Worm (Caenorhabditis elegans) whole organism, young adult: ENCODE measurements around the gene ser-2.

Experiments
- B0261.1 ChIP-seq: sonication (generic microtip); optimal IDR thresholded peaks from 2 replicates; lab custom pipeline; 2016; ENCODE audit warnings: mild to moderate bottlenecking, missing genetic modification characterization, moderate library complexity, missing compliant biosample characterization
- C17E4.6 ChIP-seq: fragments of 200-800 bp; sonication (Bioruptor generic); IDR thresholded peaks from 2 replicates; pipeline ENCODE4 v1.3.6; 2022; ENCODE audit warnings: missing genetic modification reagents, missing genetic modification characterization, missing compliant biosample characterization
- F39B2.1 ChIP-seq: fragments of 200-800 bp; sonication (Bioruptor generic); IDR thresholded peaks from 2 replicates; pipeline ENCODE4 v1.3.6; 2022; ENCODE audit warnings: missing genetic modification reagents, missing genetic modification characterization, missing compliant biosample characterization
- F49E8.2 ChIP-seq: sonication (generic microtip); optimal IDR thresholded peaks from 3 replicates; lab custom pipeline; 2017; ENCODE audit warnings: missing genetic modification characterization, mild to moderate bottlenecking, missing compliant biosample characterization, antibody characterized with exemption, moderate library complexity; ENCODE audit not compliant: insufficient read depth
- F52B5.7 ChIP-seq: sonication (generic microtip); optimal IDR thresholded peaks from 2 replicates; lab custom pipeline; 2016; ENCODE audit warnings: mild to moderate bottlenecking, missing genetic modification characterization, missing compliant biosample characterization
- K12H6.12 ChIP-seq: fragments of 200-800 bp; sonication (Bioruptor generic); optimal IDR thresholded peaks from 2 replicates; lab custom pipeline; 2018; ENCODE audit warnings: mild to moderate bottlenecking, missing genetic modification characterization, missing compliant biosample characterization
- akir-1 ChIP-seq: fragments of 200-800 bp; sonication (Bioruptor generic); optimal IDR thresholded peaks from 2 replicates; lab custom pipeline; 2018; ENCODE audit warnings: mild to moderate bottlenecking, missing genetic modification characterization, moderate library complexity, missing compliant biosample characterization
- aptf-3 ChIP-seq: fragments of 200-800 bp; sonication (Bioruptor generic); IDR thresholded peaks from 2 replicates; pipeline ENCODE4 v1.3.6; 2022; ENCODE audit warnings: missing genetic modification characterization, missing compliant biosample characterization
- cebp-1 ChIP-seq, 2 experiments: fragments of 200-800 bp in 1 of 2; sonication (Bioruptor generic) in 1 of 2; sonication (generic microtip) in 1 of 2; IDR thresholded peaks in 1 of 2; optimal IDR thresholded peaks in 1 of 2; 2 replicates each; pipeline versions ENCODE4 v1.3.6 to Lab custom; 2017 to 2022; ENCODE audit warnings: missing compliant biosample characterization in 2 of 2, missing genetic modification characterization in 2 of 2, mild to moderate bottlenecking in 1 of 2, missing genetic modification reagents in 1 of 2, moderate library complexity in 1 of 2
- ceh-100 ChIP-seq: fragments of 200-800 bp; sonication (Bioruptor generic); IDR thresholded peaks from 2 replicates; pipeline ENCODE4 v1.3.6; 2022; ENCODE audit warnings: missing genetic modification reagents, missing genetic modification characterization, missing compliant biosample characterization
- ceh-40 ChIP-seq: fragments of 200-800 bp; sonication (Bioruptor generic); IDR thresholded peaks from 2 replicates; pipeline ENCODE4 v1.3.6; 2022; ENCODE audit warnings: missing genetic modification characterization, missing compliant biosample characterization
- dpff-1 ChIP-seq: sonication (generic microtip); optimal IDR thresholded peaks from 2 replicates; lab custom pipeline; 2017; ENCODE audit warnings: mild to moderate bottlenecking, missing genetic modification characterization, missing compliant biosample characterization
- dpl-1 ChIP-seq: fragments of 150-350 bp; optimal IDR thresholded peaks from 2 replicates; lab custom pipeline; 2014; ENCODE audit warnings: missing biosample characterization, missing genetic modification reagents, missing genetic modification characterization
- efl-1 ChIP-seq: fragments of 150-350 bp; optimal IDR thresholded peaks from 2 replicates; lab custom pipeline; 2014; ENCODE audit warnings: missing biosample characterization, missing genetic modification reagents, missing genetic modification characterization
- gei-17 ChIP-seq: fragments of 200-800 bp; sonication (Bioruptor generic); optimal IDR thresholded peaks from 2 replicates; lab custom pipeline; 2018; ENCODE audit warnings: mild to moderate bottlenecking, missing genetic modification characterization, missing compliant biosample characterization
- hmg-1.2 ChIP-seq: fragments of 200-800 bp; sonication (Bioruptor generic); IDR thresholded peaks from 2 replicates; pipeline ENCODE4 v1.3.6; 2022; ENCODE audit warnings: missing genetic modification reagents, missing genetic modification characterization, missing compliant biosample characterization
- lag-1 ChIP-seq: fragments of 200-800 bp; sonication (Bioruptor generic); IDR thresholded peaks from 2 replicates; pipeline ENCODE4 v1.3.6; 2022; ENCODE audit warnings: missing genetic modification reagents, missing genetic modification characterization, missing compliant biosample characterization
- lin-35 ChIP-seq, 3 experiments: fragments of 150-350 bp in 2 of 3; sonication (generic microtip) in 1 of 3; optimal IDR thresholded peaks; 2 replicates each; lab custom pipeline; 2014 to 2018; ENCODE audit warnings: missing biosample characterization in 3 of 3, missing genetic modification characterization in 3 of 3, missing genetic modification reagents in 3 of 3
- madf-10 ChIP-seq: sonication (generic microtip); optimal IDR thresholded peaks from 2 replicates; lab custom pipeline; 2016; ENCODE audit warnings: mild to moderate bottlenecking, missing genetic modification characterization, missing compliant biosample characterization
- madf-8 ChIP-seq: fragments of 200-800 bp; sonication (Bioruptor generic); conservative IDR thresholded peaks from 2 replicates; pipeline ENCODE4 v1.3.6; 2022; ENCODE audit warnings: missing genetic modification reagents, missing genetic modification characterization, missing compliant biosample characterization
- mcd-1 ChIP-seq: fragments of 200-800 bp; sonication (Bioruptor generic); IDR thresholded peaks from 2 replicates; pipeline ENCODE4 v1.3.6; 2022; ENCODE audit warnings: missing genetic modification reagents, missing genetic modification characterization, missing compliant biosample characterization
- nfya-1 ChIP-seq: sonication (generic microtip); optimal IDR thresholded peaks from 2 replicates; lab custom pipeline; 2017; ENCODE audit warnings: antibody characterized with exemption, missing compliant biosample characterization, missing genetic modification characterization, borderline replicate concordance; ENCODE audit not compliant: insufficient read depth
- nhr-80 ChIP-seq: sonication (generic microtip); optimal IDR thresholded peaks from 2 replicates; lab custom pipeline; 2016; ENCODE audit warnings: missing genetic modification characterization, missing compliant biosample characterization
- nhr-90 ChIP-seq: sonication (generic microtip); optimal IDR thresholded peaks from 2 replicates; lab custom pipeline; 2016; ENCODE audit warnings: missing genotype, mild to moderate bottlenecking, missing genetic modification characterization, missing compliant biosample characterization
- rpc-1 ChIP-seq, 2 experiments: fragments of 150-350 bp in 1 of 2; sonication (generic microtip) in 1 of 2; optimal IDR thresholded peaks; 2 replicates each; lab custom pipeline; 2014 to 2018; ENCODE audit warnings: missing biosample characterization in 1 of 2, missing genetic modification characterization in 1 of 2, missing genetic modification reagents in 1 of 2, missing genotype in 1 of 2
- sea-2 ChIP-seq: fragments of 200-800 bp; sonication (Bioruptor generic); IDR thresholded peaks from 2 replicates; pipeline ENCODE4 v1.3.6; 2022; ENCODE audit warnings: missing genetic modification characterization, missing compliant biosample characterization
- snpc-1.1 ChIP-seq: sonication (generic microtip); optimal IDR thresholded peaks from 2 replicates; lab custom pipeline; 2017; ENCODE audit warnings: missing genetic modification characterization, mild to moderate bottlenecking, missing compliant biosample characterization, antibody characterized with exemption, moderate library complexity, missing genotype, missing genetic modification reagents; ENCODE audit not compliant: insufficient read depth
- tbx-9 ChIP-seq: sonication (generic microtip); optimal IDR thresholded peaks from 2 replicates; lab custom pipeline; 2016; ENCODE audit warnings: borderline replicate concordance, missing genetic modification characterization, inconsistent platforms, missing compliant biosample characterization
- unc-62 ChIP-seq: fragments of 150-350 bp; optimal IDR thresholded peaks from 2 replicates; lab custom pipeline; 2014; ENCODE audit warnings: missing biosample characterization, missing genetic modification reagents, missing genetic modification characterization
- ztf-18 ChIP-seq: sonication (generic microtip); optimal IDR thresholded peaks from 2 replicates; lab custom pipeline; 2016; ENCODE audit warnings: missing genotype, mild to moderate bottlenecking, missing genetic modification characterization, missing compliant biosample characterization
- ztf-3 ChIP-seq: fragments of 200-800 bp; sonication (Bioruptor generic); optimal IDR thresholded peaks from 2 replicates; lab custom pipeline; 2018; ENCODE audit warnings: mild to moderate bottlenecking, missing genetic modification characterization, missing compliant biosample characterization

The ser-2 gene

DNA sequence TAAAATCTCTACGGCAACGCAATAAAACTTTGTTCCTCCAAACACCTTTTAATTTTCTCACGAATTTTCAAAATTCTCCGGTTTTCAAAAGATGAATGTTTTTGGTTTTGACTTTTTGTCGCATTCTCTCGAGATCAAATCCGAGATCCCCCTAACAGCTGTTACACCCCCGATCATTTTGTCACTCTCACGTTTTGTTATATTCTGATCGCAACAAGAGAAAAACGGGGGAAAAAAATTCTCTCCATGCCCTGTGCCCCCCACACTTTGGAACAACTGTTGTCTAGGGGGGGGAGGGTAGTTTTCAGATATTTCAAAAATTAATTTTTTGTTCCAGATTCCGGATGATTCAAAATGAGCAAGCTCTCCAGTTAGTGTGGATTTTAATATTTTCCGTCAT lies 35.4 kb upstream of the ser-2 start:
- no peak for TF ChIP-seq gei-17 (GFP tag; lab: Kevin White, UChicago)
- no peak for TF ChIP-seq ztf-18
- TF ChIP-seq unc-62 (GFP tag; lab: Kevin White, UChicago) = no peak
- no peak for TF ChIP-seq nhr-90 (tag; lab: Kevin White, UChicago)
- no peak for TF ChIP-seq ceh-40 (GFP tag; lab: Robert Waterston, UW)
- TF ChIP-seq aptf-3 (GFP tag; lab: Robert Waterston, UW) = no peak
- no peak for TF ChIP-seq tbx-9
- TF ChIP-seq madf-8 (GFP tag; lab: Robert Waterston, UW) = no peak
- no peak for TF ChIP-seq snpc-1.1 (tag; lab: Kevin White, UChicago)
- no peak for TF ChIP-seq nfya-1 (tag; lab: Kevin White, UChicago)
- no peak for TF ChIP-seq mcd-1 (GFP tag; lab: Robert Waterston, UW)
- TF ChIP-seq ceh-100 (GFP tag; lab: Robert Waterston, UW) = no peak
- TF ChIP-seq F49E8.2 (tag; lab: Kevin White, UChicago) = no peak
- no peak for TF ChIP-seq madf-10 (tag; lab: Kevin White, UChicago)
- TF ChIP-seq C17E4.6 (GFP tag; lab: Robert Waterston, UW) = no peak
- no peak for TF ChIP-seq lag-1 (GFP tag; lab: Robert Waterston, UW)
- TF ChIP-seq B0261.1 (tag; lab: Kevin White, UChicago) = no peak

ce11 chrX:15336392-15336791 lies 33.6 kb upstream of the ser-2 start:
- no peak for TF ChIP-seq hmg-1.2 (GFP tag; lab: Robert Waterston, UW)
- TF ChIP-seq F39B2.1 = no peak
- TF ChIP-seq akir-1 (GFP tag; lab: Kevin White, UChicago) = no peak
- no peak for TF ChIP-seq dpl-1 (GFP tag; lab: Kevin White, UChicago)
- TF ChIP-seq K12H6.12 (tag; lab: Kevin White, UChicago) = no peak
- no peak for TF ChIP-seq efl-1 (GFP tag; lab: Kevin White, UChicago)

DNA sequence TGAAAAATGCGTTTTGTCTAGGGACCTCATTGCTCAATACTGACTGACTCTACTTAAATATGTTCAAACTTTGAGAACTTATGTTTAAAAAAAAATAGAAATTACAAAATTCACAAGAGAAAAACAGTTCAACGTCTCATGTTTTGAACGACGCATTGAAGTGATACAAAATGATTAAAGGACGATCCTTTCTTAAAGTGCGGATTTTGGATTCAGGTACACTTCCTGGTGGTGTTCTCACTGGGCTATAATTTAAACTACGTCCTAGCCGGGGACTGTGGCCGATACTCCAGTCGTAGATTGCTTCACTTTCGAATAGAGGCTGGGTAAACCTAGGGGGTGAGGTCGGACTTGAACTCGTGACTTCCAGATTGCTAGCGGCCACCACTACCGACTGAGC lies 32.9 kb upstream of the ser-2 start:
- TF ChIP-seq lin-35 (GFP tag; optimal IDR thresholded peaks at IDR 0.05; lab: Kevin White, UChicago) (no peak), rpc-1 (optimal IDR thresholded peaks at IDR 0.05; lab: Kevin White, UChicago) (no peak), rpc-1 (tag; optimal IDR thresholded peaks at IDR 0.05; lab: Kevin White, UChicago) (peak; percentile 29)
- TF ChIP-seq, all 124 proteins: peak for 1

DNA sequence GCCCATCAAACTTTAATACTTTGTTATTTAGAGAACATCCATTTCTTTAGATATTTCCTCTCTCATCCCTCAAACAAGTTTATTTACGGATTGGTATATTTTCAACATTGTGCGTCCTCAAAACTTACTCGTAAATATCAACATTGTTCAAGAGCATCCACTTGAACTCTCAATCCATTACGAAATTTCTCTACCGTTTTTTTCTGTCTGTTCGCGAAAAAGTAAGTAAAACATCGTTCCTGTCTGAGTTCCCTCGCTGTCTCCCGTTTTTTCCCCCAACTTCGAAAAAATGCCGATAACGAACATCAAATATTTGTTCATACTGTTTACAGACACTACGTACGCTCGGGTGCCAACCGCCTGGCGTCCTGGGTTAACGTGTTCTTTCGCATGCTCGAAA lies 32.1 kb upstream of the ser-2 start:
- peak; percentile 20 for TF ChIP-seq nhr-80 (tag; lab: Kevin White, UChicago)
- TF ChIP-seq cebp-1 (GFP tag; IDR thresholded peaks at IDR 0.05; lab: Robert Waterston, UW) = no peak
- peak; percentile 42 for TF ChIP-seq cebp-1 (tag; optimal IDR thresholded peaks at IDR 0.05; lab: Kevin White, UChicago)
- no peak for TF ChIP-seq F52B5.7 (tag; lab: Kevin White, UChicago)
- no peak for TF ChIP-seq lin-35 (GFP tag; optimal IDR thresholded peaks at IDR 0.05; lab: Kevin White, UChicago)

ce11 chrX:15330664-15331063 lies 27.9 kb upstream of the ser-2 start, which contains the start of gene Y15E3A.4:
TSS of gene Y15E3A.4 (plus strand) at chrX:15330964.
- TF ChIP-seq sea-2 (no peak), dpff-1 (tag; lab: Kevin White, UChicago) (no peak), ztf-3 (GFP tag; lab: Kevin White, UChicago) (no peak), gei-17 (GFP tag; lab: Kevin White, UChicago) (no peak)
